Fruit fly (Drosophila melanogaster): ENCODE results near the gene MED31.

Gene MED31

dm6 chr3R:4664947-4665346, 23.2 kb downstream of the MED31 start (continued):
- no peak for TF ChIP-seq Oaz (GFP tag; IDR thresholded peaks at IDR 0.05)
- TF ChIP-seq gro (GFP tag; optimal IDR thresholded peaks at IDR 0.05): peak; percentile 66
- TF ChIP-seq H2.0 (GFP tag; IDR thresholded peaks at IDR 0.05): no peak; the same call in 1 of the 2 replicates
- peak; percentile 43; the same call in 1 of the 2 replicates for TF ChIP-seq Rx (GFP tag; IDR thresholded peaks at IDR 0.05)
- peak; percentile 74 for TF ChIP-seq CG17829 (tag; optimal IDR thresholded peaks at IDR 0.05)
- peak; percentile 85 for TF ChIP-seq dmrt99B (tag; optimal IDR thresholded peaks at IDR 0.05)
- TF ChIP-seq hth (optimal IDR thresholded peaks at IDR 0.05): no peak
- TF ChIP-seq HmgZ (tag; optimal IDR thresholded peaks at IDR 0.05): no peak
- no peak for TF ChIP-seq slbo (GFP tag; IDR thresholded peaks at IDR 0.05)
- TF ChIP-seq CG9797 (GFP tag; optimal IDR thresholded peaks at IDR 0.05): peak; percentile 42
- no peak for TF ChIP-seq CG3847 (GFP tag; IDR thresholded peaks at IDR 0.05)
- no peak for TF ChIP-seq jing (GFP tag; optimal IDR thresholded peaks at IDR 0.05)
- no peak for TF ChIP-seq ato (GFP tag; IDR thresholded peaks at IDR 0.05; ENCODE audit: partially characterized antibody)
- TF ChIP-seq CG15696 (tag; optimal IDR thresholded peaks at IDR 0.05): peak; percentile 82
- peak; percentile 89 for TF ChIP-seq Max (GFP tag; optimal IDR thresholded peaks at IDR 0.05)
- TF ChIP-seq Eip74EF (GFP tag; optimal IDR thresholded peaks at IDR 0.05): no peak
- TF ChIP-seq gfzf (GFP tag; optimal IDR thresholded peaks at IDR 0.05): no peak
- TF ChIP-seq CG12942 (GFP tag; optimal IDR thresholded peaks at IDR 0.05): no peak
- TF ChIP-seq esg (GFP tag; conservative IDR thresholded peaks at IDR 0.05): no peak
- peak; percentile 71 for TF ChIP-seq crc (GFP tag; optimal IDR thresholded peaks at IDR 0.05)
- no peak for TF ChIP-seq Mad (GFP tag; optimal IDR thresholded peaks at IDR 0.05)
- TF ChIP-seq gem (tag; optimal IDR thresholded peaks at IDR 0.05): peak; percentile 85
- peak; percentile 74 for TF ChIP-seq CG33213 (GFP tag; optimal IDR thresholded peaks at IDR 0.05)
- peak; percentile 6 for TF ChIP-seq vfl (GFP tag; optimal IDR thresholded peaks at IDR 0.05)
- TF ChIP-seq Ets65A (GFP tag): no peak
- no peak for TF ChIP-seq abd-A (tag; optimal IDR thresholded peaks at IDR 0.05)
- no peak for TF ChIP-seq h (optimal IDR thresholded peaks at IDR 0.05)
- TF ChIP-seq Camta (GFP tag; optimal IDR thresholded peaks at IDR 0.05): peak; percentile 82
- no peak for TF ChIP-seq Optix (GFP tag; IDR thresholded peaks at IDR 0.05)
- TF ChIP-seq E2f1 (GFP tag; IDR thresholded peaks at IDR 0.05): peak; percentile 67; the same call in 1 of the 2 replicates
- no peak for TF ChIP-seq ro (GFP tag; IDR thresholded peaks at IDR 0.05)
- TF ChIP-seq CG30431 (GFP tag; optimal IDR thresholded peaks at IDR 0.05): no peak
- peak; percentile 53; the same call in 1 of the 3 replicates for TF ChIP-seq ase (GFP tag; IDR thresholded peaks at IDR 0.05)
- no peak for TF ChIP-seq CG13287 (GFP tag; IDR thresholded peaks at IDR 0.05; ENCODE audit: partially characterized antibody)
- TF ChIP-seq Aef1 (GFP tag; IDR thresholded peaks at IDR 0.05): peak; percentile 18; the same call in 1 of the 3 replicates
- TF ChIP-seq HHEX (GFP tag; optimal IDR thresholded peaks at IDR 0.05): peak; percentile 83
- peak; percentile 91 for TF ChIP-seq CG2678 (tag; optimal IDR thresholded peaks at IDR 0.05)
- no peak for TF ChIP-seq CG7745 (tag; optimal IDR thresholded peaks at IDR 0.05)
- TF ChIP-seq Atf-2 (GFP tag; optimal IDR thresholded peaks at IDR 0.05): no peak
- TF ChIP-seq CG32532 (GFP tag; IDR thresholded peaks at IDR 0.05): no peak
- peak; percentile 73 for TF ChIP-seq CG6765 (GFP tag; optimal IDR thresholded peaks at IDR 0.05)
- TF ChIP-seq CG2875 (GFP tag; optimal IDR thresholded peaks at IDR 0.05): peak; percentile 91
- no peak for TF ChIP-seq D19B (GFP tag; optimal IDR thresholded peaks at IDR 0.05)
- peak; percentile 97 for TF ChIP-seq lbe (GFP tag; optimal IDR thresholded peaks at IDR 0.05)
- TF ChIP-seq Doc3 (GFP tag; IDR thresholded peaks at IDR 0.05; ENCODE audit: partially characterized antibody): no peak
- peak; percentile 96 for TF ChIP-seq Xrp1 (GFP tag; IDR thresholded peaks at IDR 0.05)
- TF ChIP-seq CG4360 (GFP tag; IDR thresholded peaks at IDR 0.05): peak; percentile 70
- TF ChIP-seq CG14441 (GFP tag; IDR thresholded peaks at IDR 0.05): peak; percentile 8; the same call in 1 of the 2 replicates
- TF ChIP-seq CG2120 (GFP tag; optimal IDR thresholded peaks at IDR 0.05): peak; percentile 19
- no peak for TF ChIP-seq CG2116 (GFP tag; optimal IDR thresholded peaks at IDR 0.05)
- TF ChIP-seq crol (GFP tag; IDR thresholded peaks at IDR 0.05): no peak
- peak; percentile 79 for TF ChIP-seq CG9727 (GFP tag; optimal IDR thresholded peaks at IDR 0.05)
